Worm (Caenorhabditis elegans) whole organism, L4/young adult: ENCODE data around the gene T08G3.6.

Experiments
- W03F9.2 ChIP-seq: fragments of 150-350 bp; optimal IDR thresholded peaks from 2 replicates; lab custom pipeline; 2014; ENCODE audit warnings: missing biosample characterization, missing genetic modification characterization
- him-1 ChIP-seq: sonication (generic microtip); optimal IDR thresholded peaks from 2 replicates; lab custom pipeline; 2016; ENCODE audit warnings: missing genotype, missing genetic modification reagents, missing genetic modification characterization, missing compliant biosample characterization

DNA sequence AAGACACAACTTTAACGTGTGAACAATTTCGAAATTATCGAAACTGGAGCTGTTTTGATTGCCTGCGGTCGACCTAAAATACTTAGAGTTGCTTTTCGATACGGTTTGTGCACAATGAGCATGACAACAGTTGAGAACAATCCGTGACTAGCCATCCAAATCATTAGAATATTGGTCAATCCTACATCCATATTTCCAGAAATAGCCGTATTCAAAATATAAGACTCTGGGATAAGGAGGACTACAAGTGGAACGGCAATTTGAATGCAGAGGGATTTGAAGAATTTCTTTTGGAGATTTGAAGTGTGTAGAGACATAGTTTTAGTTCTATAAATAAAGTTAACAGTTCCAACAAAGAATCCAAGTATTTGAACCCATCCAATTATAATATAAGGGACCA lies 13.6 kb downstream of the T08G3.6 start:
- TF ChIP-seq him-1 (tag; lab: Kevin White, UChicago) (no peak), W03F9.2 (tag; lab: Kevin White, UChicago) (no peak)
